Worm (Caenorhabditis elegans) whole organism, early embryonic: ENCODE measurements around the gene T23E7.6.
"Not testable (repeated sequence)": the region's sequence is repeated elsewhere in the genome, so short reads cannot be mapped to it uniquely, and the experiment has no call there.

Experiments
- B0310.2 ChIP-seq: sonication (generic microtip); optimal IDR thresholded peaks from 2 replicates; lab custom pipeline; 2016; ENCODE audit warnings: mild to moderate bottlenecking, missing genetic modification characterization, missing compliant biosample characterization
- F13C5.2 ChIP-seq: sonication (generic microtip); optimal IDR thresholded peaks from 2 replicates; lab custom pipeline; 2017; ENCODE audit warnings: mild to moderate bottlenecking, missing genetic modification characterization, inconsistent platforms, missing compliant biosample characterization
- aly-1 ChIP-seq: sonication (generic microtip); optimal IDR thresholded peaks from 2 replicates; lab custom pipeline; 2016; ENCODE audit warnings: missing genetic modification characterization, missing compliant biosample characterization
- ama-1 ChIP-seq: fragments of 150-350 bp; optimal IDR thresholded peaks from 2 replicates; lab custom pipeline; 2014
- ceh-13 ChIP-seq: fragments of 200-800 bp; sonication (Bioruptor generic); optimal IDR thresholded peaks from 2 replicates; lab custom pipeline; 2018; ENCODE audit warnings: mild to moderate bottlenecking, missing genetic modification characterization, missing compliant biosample characterization
- ceh-36 ChIP-seq: sonication (generic microtip); optimal IDR thresholded peaks from 2 replicates; lab custom pipeline; 2016; ENCODE audit warnings: missing genetic modification characterization, inconsistent platforms, missing compliant biosample characterization
- ets-7 ChIP-seq: sonication (generic microtip); optimal IDR thresholded peaks from 2 replicates; lab custom pipeline; 2016; ENCODE audit warnings: missing genotype, missing genetic modification characterization, missing compliant biosample characterization
- flt-1 ChIP-seq: fragments of 200-800 bp; sonication (Bioruptor generic); IDR thresholded peaks from 2 replicates; pipeline ENCODE4 v1.3.6; 2022; ENCODE audit warnings: missing genetic modification characterization, missing compliant biosample characterization
- hmbx-1 ChIP-seq: sonication (generic microtip); optimal IDR thresholded peaks from 2 replicates; lab custom pipeline; 2016; ENCODE audit warnings: mild to moderate bottlenecking, missing genetic modification characterization, missing compliant biosample characterization
- hmg-4 ChIP-seq: fragments of 200-800 bp; sonication (Bioruptor generic); optimal IDR thresholded peaks from 2 replicates; lab custom pipeline; 2018; ENCODE audit warnings: mild to moderate bottlenecking, missing genetic modification characterization, missing compliant biosample characterization
- hnd-1 ChIP-seq: sonication (generic microtip); optimal IDR thresholded peaks from 2 replicates; lab custom pipeline; 2016; ENCODE audit warnings: missing genetic modification characterization, missing compliant biosample characterization
- pes-1 ChIP-seq: fragments of 200-800 bp; sonication (Bioruptor generic); IDR thresholded peaks from 2 replicates; pipeline ENCODE4 v1.3.6; 2022; ENCODE audit warnings: missing genetic modification reagents, missing genetic modification characterization, missing compliant biosample characterization
- scrt-1 ChIP-seq: fragments of 200-800 bp; sonication (Bioruptor generic); IDR thresholded peaks from 2 replicates; pipeline ENCODE4 v1.3.6; 2022; ENCODE audit warnings: missing genetic modification characterization, missing compliant biosample characterization
- sea-1 ChIP-seq: fragments of 200-800 bp; sonication (Bioruptor generic); conservative IDR thresholded peaks from 2 replicates; pipeline ENCODE4 v1.3.6; 2022; ENCODE audit warnings: missing genetic modification characterization, missing compliant biosample characterization
- tbx-11 ChIP-seq: fragments of 200-800 bp; sonication (Bioruptor generic); IDR thresholded peaks from 2 replicates; pipeline ENCODE4 v1.3.6; 2022; ENCODE audit warnings: missing genetic modification characterization, missing compliant biosample characterization
- tbx-37 ChIP-seq: fragments of 200-800 bp; sonication (Bioruptor generic); conservative IDR thresholded peaks from 2 replicates; pipeline ENCODE4 v1.3.6; 2022; ENCODE audit warnings: missing genetic modification reagents, missing genetic modification characterization, missing compliant biosample characterization
- tra-4 ChIP-seq: sonication (generic microtip); optimal IDR thresholded peaks from 2 replicates; lab custom pipeline; 2017; ENCODE audit warnings: missing genetic modification characterization, missing compliant biosample characterization

Gene T23E7.6

DNA sequence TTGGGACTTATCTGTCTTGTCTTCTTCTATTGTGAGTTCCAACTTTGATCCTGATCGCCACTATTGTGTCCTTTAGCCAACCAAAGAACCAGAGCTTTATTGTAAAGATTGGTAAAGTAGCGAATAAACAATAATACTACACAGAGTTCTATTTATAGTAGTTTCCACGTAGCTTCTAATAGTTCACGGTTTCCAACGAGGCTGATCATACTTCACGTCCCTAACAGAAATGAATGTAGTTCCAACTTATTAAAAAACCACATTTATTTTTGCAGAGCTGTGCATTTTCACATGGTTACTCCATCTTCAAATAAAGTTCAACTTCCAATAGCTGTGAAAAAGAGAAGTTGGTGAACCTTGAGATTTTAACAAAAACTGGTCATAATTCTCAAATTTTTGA, 35.2 kb downstream of the T23E7.6 start, which contains the start of gene tmem-218:
Gene tmem-218, plus strand, starts transcription at position 301 of the 400 bp plus-strand sequence.
- not testable (repeated sequence) for TF ChIP-seq F13C5.2; B0310.2; ceh-13 (GFP tag; lab: Kevin White, UChicago)

ce11 chrX:17643812-17644211, 40.8 kb downstream of the T23E7.6 start:
- TF ChIP-seq tbx-11: no peak

- no peak for TF ChIP-seq pes-1 (GFP tag; lab: Robert Waterston, UW)
- no peak for TF ChIP-seq tra-4 (tag; lab: Kevin White, UChicago)
- no peak for TF ChIP-seq ceh-13 (GFP tag; lab: Kevin White, UChicago)
- no peak for TF ChIP-seq hmbx-1 (tag; lab: Kevin White, UChicago)
- no peak for TF ChIP-seq tbx-11
- no peak for TF ChIP-seq B0310.2
- TF ChIP-seq hnd-1 (tag; lab: Kevin White, UChicago): no peak
- no peak for TF ChIP-seq aly-1 (tag; lab: Kevin White, UChicago)
- no peak for TF ChIP-seq ceh-36 (tag; lab: Kevin White, UChicago)
Observed at ce11 chrX:17642832-17643231, 41.8 kb downstream of the T23E7.6 start.

DNA sequence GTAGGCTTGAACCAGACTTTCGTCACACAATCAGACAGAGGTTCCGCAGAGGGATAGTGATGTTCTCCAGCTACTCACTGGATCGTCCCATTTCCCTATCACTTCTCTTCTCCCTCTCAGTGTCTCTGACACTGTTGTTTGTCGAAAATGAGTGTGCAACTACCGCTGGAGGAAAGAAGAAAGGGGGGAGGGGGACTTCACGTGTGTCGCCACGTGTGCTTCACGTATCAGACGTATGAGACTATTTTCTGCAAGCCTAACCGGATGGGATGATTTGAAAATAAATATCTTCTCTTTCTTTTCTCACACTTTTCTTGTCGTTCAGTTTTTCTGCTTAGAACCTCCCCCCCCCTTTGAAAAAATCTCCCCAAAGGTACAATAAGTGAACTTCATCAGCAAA, 43.8 kb downstream of the T23E7.6 start, which contains the start of gene H18N23.2:
Gene H18N23.2, minus strand, starts transcription at position 82 of the 400 bp plus-strand sequence.
- TF ChIP-seq hmg-4 (GFP tag; lab: Kevin White, UChicago) (peak; percentile 27), B0310.2 (no peak)

DNA sequence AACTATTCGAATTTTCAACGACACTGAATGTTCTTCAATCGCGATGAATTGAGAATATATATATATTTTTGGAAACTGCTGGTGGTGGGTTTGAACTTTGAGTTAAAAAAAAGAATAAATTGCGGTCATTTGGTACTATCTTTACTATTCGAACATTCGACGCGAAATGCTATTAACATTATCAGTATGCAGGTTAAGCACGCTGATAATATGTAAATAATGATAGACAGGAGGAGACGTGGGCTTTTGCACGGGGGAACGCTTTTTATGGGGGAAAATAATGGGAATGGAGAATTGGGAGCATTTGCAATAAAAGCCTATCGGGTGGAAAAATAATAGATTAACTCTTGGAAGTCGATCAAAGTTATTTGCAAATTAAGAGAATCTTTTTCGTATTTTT, 45.6 kb downstream of the T23E7.6 start:
- TF ChIP-seq tbx-11: no peak
- TF ChIP-seq ets-7 (tag; lab: Kevin White, UChicago): no peak
- TF ChIP-seq hnd-1 (tag; lab: Kevin White, UChicago): no peak
- no peak for TF ChIP-seq scrt-1
- no peak for TF ChIP-seq flt-1 (GFP tag; lab: Robert Waterston, UW)
- TF ChIP-seq ama-1 (lab: Kevin White, UChicago): no peak
- no peak for TF ChIP-seq pes-1 (GFP tag; lab: Robert Waterston, UW)
- TF ChIP-seq tbx-37: no peak
- no peak for TF ChIP-seq ceh-13 (GFP tag; lab: Kevin White, UChicago)
- TF ChIP-seq B0310.2: no peak

ce11 chrX:17638460-17638859, 46.2 kb downstream of the T23E7.6 start:
- TF ChIP-seq ceh-13 (GFP tag; lab: Kevin White, UChicago): no peak
- TF ChIP-seq tbx-11: no peak
- TF ChIP-seq ama-1 (lab: Kevin White, UChicago): no peak
- TF ChIP-seq aly-1 (tag; lab: Kevin White, UChicago): no peak
- no peak for TF ChIP-seq tra-4 (tag; lab: Kevin White, UChicago)
- no peak for TF ChIP-seq sea-1 (GFP tag; lab: Robert Waterston, UW)
- TF ChIP-seq B0310.2: no peak
- TF ChIP-seq tbx-37: no peak
- no peak for TF ChIP-seq F13C5.2

- TF ChIP-seq B0310.2 (no peak), F13C5.2 (no peak), ceh-36 (tag; lab: Kevin White, UChicago) (no peak), sea-1 (GFP tag; lab: Robert Waterston, UW) (no peak), ama-1 (lab: Kevin White, UChicago) (no peak), tra-4 (tag; lab: Kevin White, UChicago) (no peak), ceh-13 (GFP tag; lab: Kevin White, UChicago) (no peak), tbx-37 (no peak), hmbx-1 (tag; lab: Kevin White, UChicago) (no peak), hnd-1 (tag; lab: Kevin White, UChicago) (no peak), ets-7 (tag; lab: Kevin White, UChicago) (no peak), pes-1 (GFP tag; lab: Robert Waterston, UW) (no peak), scrt-1 (no peak)
Observed at ce11 chrX:17637528-17637927, 47.1 kb downstream of the T23E7.6 start.

- TF ChIP-seq ets-7 (tag; lab: Kevin White, UChicago) (no peak), scrt-1 (no peak)
Observed at ce11 chrX:17636326-17636735, 48.3 kb downstream of the T23E7.6 start.

DNA sequence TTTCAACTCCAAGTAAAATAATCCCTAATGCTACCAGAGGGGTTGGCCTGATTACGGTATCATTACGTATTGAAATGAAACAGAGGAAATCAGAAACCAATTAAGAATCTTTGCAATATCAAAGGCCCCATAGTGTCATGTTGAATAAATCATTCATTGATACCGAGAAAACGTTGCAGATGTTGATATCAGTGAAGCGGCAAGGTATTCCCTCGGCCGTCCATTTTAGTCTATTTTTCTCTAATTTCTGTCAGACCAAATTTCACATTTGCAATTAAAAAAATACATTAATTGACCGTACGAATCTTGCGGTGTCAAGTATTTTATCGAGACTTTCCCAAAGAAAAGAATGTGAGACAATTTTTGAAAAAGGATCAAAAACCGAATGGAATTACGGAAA, 50.4 kb downstream of the T23E7.6 start:
- TF ChIP-seq scrt-1 (no peak), tra-4 (tag; lab: Kevin White, UChicago) (no peak), tbx-37 (no peak)

DNA sequence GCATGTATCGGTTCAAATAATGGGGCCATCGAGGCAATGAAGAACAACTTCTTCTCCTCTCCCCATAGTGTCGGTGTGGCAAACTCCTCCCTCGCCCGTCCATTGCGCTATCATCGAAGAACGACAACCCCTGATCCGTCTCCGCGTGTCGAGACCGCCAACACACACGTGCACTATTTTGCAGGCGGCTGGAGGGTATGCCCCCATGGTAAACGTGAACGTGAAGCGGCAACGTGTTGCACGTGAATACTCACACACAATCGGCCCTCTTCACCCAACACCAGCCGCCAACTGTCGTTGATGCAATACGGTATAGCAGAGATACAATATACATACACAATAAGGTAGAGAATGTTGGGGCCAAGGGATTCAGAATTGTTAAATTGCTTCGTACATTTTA, 51.4 kb downstream of the T23E7.6 start:
- TF ChIP-seq hmg-4 (GFP tag; lab: Kevin White, UChicago) (peak; percentile 81), tbx-37 (no peak), pes-1 (GFP tag; lab: Robert Waterston, UW) (no peak)
